Fruit fly (Drosophila melanogaster) whole organism, embryonic: ENCODE results near the gene PNKP.

ENCODE experiments used
- Asciz ChIP-seq: fragments of 200-800 bp; sonication (Bioruptor generic); optimal IDR thresholded peaks from 2 replicates; lab custom pipeline; 2017; ENCODE audit warnings: missing biosample characterization, mild to moderate bottlenecking, missing genetic modification characterization, missing genetic modification reagents
- Awh ChIP-seq: fragments of 200-800 bp; sonication (Bioruptor generic); IDR thresholded peaks from 2 replicates; pipeline ENCODE4, ENCODE4 v1.3.6; 2022; ENCODE audit warnings: missing biosample characterization, missing genetic modification characterization
- B-H1 ChIP-seq: fragments of 200-800 bp; sonication (Bioruptor generic); IDR thresholded peaks from 3 replicates; pipeline ENCODE4 v1.3.6; 2022; ENCODE audit warnings: missing biosample characterization, missing genetic modification characterization
- BEAF-32 ChIP-seq: fragments of 200-800 bp; sonication (Bioruptor generic); optimal IDR thresholded peaks from 3 replicates; lab custom pipeline; 2017; ENCODE audit warnings: missing biosample characterization, missing genetic modification characterization, mild to moderate bottlenecking, moderate library complexity, missing genetic modification reagents
- CG1024 ChIP-seq: fragments of 200-800 bp; sonication (Bioruptor generic); IDR thresholded peaks from 2 replicates; pipeline ENCODE4 v1.3.6; 2022; ENCODE audit warnings: missing biosample characterization, missing genetic modification characterization
- CG10959 ChIP-seq: fragments of 200-800 bp; sonication (Bioruptor generic); IDR thresholded peaks from 2 replicates; pipeline ENCODE4 v1.3.6; 2022; ENCODE audit warnings: missing biosample characterization, missing genetic modification characterization
- CG11696 ChIP-seq: fragments of 200-800 bp; sonication (Bioruptor generic); IDR thresholded peaks from 2 replicates; pipeline ENCODE4 v1.3.6; 2022; ENCODE audit warnings: missing biosample characterization, missing genetic modification characterization
- CG12744 ChIP-seq: fragments of 200-800 bp; sonication (Bioruptor generic); optimal IDR thresholded peaks from 2 replicates; lab custom pipeline; 2016; ENCODE audit warnings: missing biosample characterization, missing genetic modification characterization
- CG12942 ChIP-seq: fragments of 200-800 bp; sonication (Bioruptor generic); optimal IDR thresholded peaks from 3 replicates; lab custom pipeline; 2016; ENCODE audit warnings: missing biosample characterization, missing genetic modification characterization
- CG13624 ChIP-seq: fragments of 200-800 bp; sonication (Bioruptor generic); optimal IDR thresholded peaks from 2 replicates; lab custom pipeline; 2016; ENCODE audit warnings: missing biosample characterization, missing genetic modification characterization
- CG17385 ChIP-seq: fragments of 200-800 bp; sonication (Bioruptor generic); optimal IDR thresholded peaks from 3 replicates; lab custom pipeline; 2018; ENCODE audit warnings: missing biosample characterization, mild to moderate bottlenecking, missing genetic modification characterization
- CG18262 ChIP-seq: fragments of 200-800 bp; optimal IDR thresholded peaks from 3 replicates; lab custom pipeline; 2019; ENCODE audit warnings: missing biosample characterization, mild to moderate bottlenecking, missing genetic modification characterization, moderate library complexity
- CG1832 ChIP-seq: fragments of 200-800 bp; sonication (Bioruptor generic); optimal IDR thresholded peaks from 2 replicates; lab custom pipeline; 2017; ENCODE audit warnings: missing biosample characterization, mild to moderate bottlenecking, missing genetic modification characterization, inconsistent platforms
- CG3065 ChIP-seq: fragments of 200-800 bp; sonication (Bioruptor generic); optimal IDR thresholded peaks from 2 replicates; lab custom pipeline; 2016; ENCODE audit warnings: missing biosample characterization, missing genetic modification characterization
- CG32532 ChIP-seq: fragments of 200-800 bp; sonication (Bioruptor generic); IDR thresholded peaks from 2 replicates; pipeline ENCODE4 v1.3.6; 2022; ENCODE audit warnings: missing biosample characterization, missing genetic modification characterization
- CG32767 ChIP-seq: fragments of 200-800 bp; sonication (Bioruptor generic); IDR thresholded peaks from 2 replicates; pipeline ENCODE4 v1.3.6; 2022; ENCODE audit warnings: missing biosample characterization, missing genetic modification characterization
- CG3838 ChIP-seq: fragments of 200-800 bp; sonication (Bioruptor generic); optimal IDR thresholded peaks from 3 replicates; lab custom pipeline; 2016; ENCODE audit warnings: missing biosample characterization, missing genetic modification characterization
- CG4404 ChIP-seq: fragments of 200-800 bp; sonication (Bioruptor generic); IDR thresholded peaks from 2 replicates; pipeline ENCODE4 v1.3.6; 2022; ENCODE audit warnings: missing biosample characterization, missing genetic modification characterization
- CG6689 ChIP-seq: fragments of 200-800 bp; sonication (Bioruptor generic); IDR thresholded peaks from 2 replicates; pipeline ENCODE4 v1.3.6; 2022; ENCODE audit warnings: missing biosample characterization, missing genetic modification characterization
- CG6791 ChIP-seq: fragments of 200-800 bp; sonication (Bioruptor generic); IDR thresholded peaks from 3 replicates; pipeline ENCODE4 v1.3.6; 2022; ENCODE audit warnings: missing biosample characterization, missing genetic modification characterization; ENCODE audit not compliant: partially characterized antibody
- CG6854 ChIP-seq: fragments of 200-800 bp; sonication (Bioruptor generic); optimal IDR thresholded peaks from 3 replicates; lab custom pipeline; 2017; ENCODE audit warnings: missing biosample characterization, mild to moderate bottlenecking, missing genetic modification characterization
- CoRest ChIP-seq: fragments of 200-800 bp; sonication (Bioruptor generic); optimal IDR thresholded peaks from 3 replicates; lab custom pipeline; 2018; ENCODE audit warnings: missing biosample characterization, mild to moderate bottlenecking, missing genetic modification characterization, moderate library complexity
- Dbx ChIP-seq: fragments of 200-800 bp; sonication (Bioruptor generic); IDR thresholded peaks from 3 replicates; pipeline ENCODE4 v1.3.6; 2022; ENCODE audit warnings: missing biosample characterization, missing genetic modification characterization
- Dll ChIP-seq: fragments of 200-800 bp; sonication (Bioruptor generic); IDR thresholded peaks from 4 replicates; pipeline ENCODE4 v1.3.6; 2022; ENCODE audit warnings: missing biosample characterization, missing genetic modification characterization; ENCODE audit not compliant: partially characterized antibody
- Doc3 ChIP-seq: fragments of 200-800 bp; sonication (Bioruptor generic); IDR thresholded peaks from 3 replicates; pipeline ENCODE4 v1.3.6; 2022; ENCODE audit warnings: missing biosample characterization, missing genetic modification characterization; ENCODE audit not compliant: partially characterized antibody
- HLH54F ChIP-seq: fragments of 200-800 bp; sonication (Bioruptor generic); optimal IDR thresholded peaks from 3 replicates; lab custom pipeline; 2016; ENCODE audit warnings: missing biosample characterization, missing genetic modification characterization
- Hand ChIP-seq: fragments of 200-800 bp; sonication (Bioruptor generic); optimal IDR thresholded peaks from 2 replicates; lab custom pipeline; 2017; ENCODE audit warnings: mild to moderate bottlenecking, missing biosample characterization, missing genetic modification reagents, missing genetic modification characterization
- MBD-R2 ChIP-seq: fragments of 200-800 bp; sonication (Bioruptor generic); IDR thresholded peaks from 2 replicates; pipeline ENCODE4 v1.3.6; 2022; ENCODE audit warnings: missing biosample characterization, missing genetic modification characterization
- Mad ChIP-seq: fragments of 200-800 bp; sonication (Bioruptor generic); optimal IDR thresholded peaks from 2 replicates; lab custom pipeline; 2016; ENCODE audit warnings: missing biosample characterization, missing genetic modification characterization
- Neu2 ChIP-seq: fragments of 200-800 bp; sonication (Bioruptor generic); optimal IDR thresholded peaks from 3 replicates; lab custom pipeline; 2016; ENCODE audit warnings: missing biosample characterization, missing genetic modification characterization, borderline replicate concordance
- Poxn ChIP-seq: fragments of 200-800 bp; sonication (Bioruptor generic); IDR thresholded peaks from 2 replicates; pipeline ENCODE4 v1.3.6; 2022; ENCODE audit warnings: missing biosample characterization, missing genetic modification characterization
- Rfx ChIP-seq: fragments of 200-800 bp; sonication (Bioruptor generic); IDR thresholded peaks from 2 replicates; pipeline ENCODE4 v1.3.6; 2022; ENCODE audit warnings: missing biosample characterization, missing genetic modification characterization
- ci ChIP-seq: fragments of 200-800 bp; sonication (Bioruptor generic); IDR thresholded peaks from 3 replicates; pipeline ENCODE4 v1.3.6; 2022; ENCODE audit warnings: missing biosample characterization, missing genetic modification characterization
- dysf ChIP-seq: fragments of 200-800 bp; sonication (Bioruptor generic); IDR thresholded peaks from 3 replicates; pipeline ENCODE4 v1.3.6; 2022; ENCODE audit warnings: missing biosample characterization, missing genetic modification characterization
- en ChIP-seq: fragments of 200-800 bp; sonication (Bioruptor generic); optimal IDR thresholded peaks from 2 replicates; lab custom pipeline; 2016; ENCODE audit warnings: missing biosample characterization, missing genetic modification characterization
- gce ChIP-seq: fragments of 200-800 bp; sonication (Bioruptor generic); IDR thresholded peaks from 3 replicates; pipeline ENCODE4 v1.3.6; 2022; ENCODE audit warnings: missing biosample characterization, missing genetic modification characterization
- h ChIP-seq: fragments of >200 bp; optimal IDR thresholded peaks from 2 replicates; lab custom pipeline; 2017
- kay ChIP-seq: fragments of 200-800 bp; sonication (Bioruptor generic); optimal IDR thresholded peaks from 2 replicates; lab custom pipeline; 2016; ENCODE audit warnings: missing biosample characterization, missing genetic modification characterization
- knrl ChIP-seq: fragments of 200-800 bp; sonication (Bioruptor generic); IDR thresholded peaks from 3 replicates; pipeline ENCODE4 v1.3.6; 2022; ENCODE audit warnings: missing biosample characterization, missing genetic modification characterization; ENCODE audit not compliant: partially characterized antibody
- pan ChIP-seq, 4 experiments: fragments of >200 bp in 3 of 4; fragments of 200-800 bp in 1 of 4; sonication (Bioruptor generic) in 1 of 4; optimal IDR thresholded peaks in 3 of 4; IDR thresholded peaks in 1 of 4; 2 replicates each; pipeline versions ENCODE4 v1.3.6 to Lab custom; 2017 to 2022; ENCODE audit warnings: missing biosample characterization in 2 of 4, missing genetic modification characterization in 2 of 4, mixed read lengths in 1 of 4
- pho ChIP-seq: fragments of 200-800 bp; sonication (Bioruptor generic); optimal IDR thresholded peaks from 2 replicates; lab custom pipeline; 2016; ENCODE audit warnings: missing biosample characterization, missing genetic modification characterization
- phol ChIP-seq: fragments of 200-800 bp; sonication (Bioruptor generic); optimal IDR thresholded peaks from 3 replicates; lab custom pipeline; 2018; ENCODE audit warnings: missing biosample characterization, mild to moderate bottlenecking, missing genetic modification characterization, moderate library complexity
- pnt ChIP-seq: fragments of 200-800 bp; sonication (Bioruptor generic); optimal IDR thresholded peaks from 3 replicates; lab custom pipeline; 2016; ENCODE audit warnings: missing biosample characterization, missing genetic modification characterization
- sd ChIP-seq: fragments of 200-800 bp; sonication (Bioruptor generic); optimal IDR thresholded peaks from 3 replicates; lab custom pipeline; 2018; ENCODE audit warnings: missing biosample characterization, mild to moderate bottlenecking, missing genetic modification characterization, moderate library complexity
- sens-2 ChIP-seq: fragments of 200-800 bp; sonication (Bioruptor generic); IDR thresholded peaks from 2 replicates; pipeline ENCODE4 v1.3.6; 2022; ENCODE audit warnings: missing biosample characterization, missing genetic modification characterization
- sima ChIP-seq: fragments of 200-800 bp; sonication (Bioruptor generic); optimal IDR thresholded peaks from 2 replicates; lab custom pipeline; 2016; ENCODE audit warnings: missing biosample characterization, missing genetic modification characterization
- trh ChIP-seq: fragments of 200-800 bp; sonication (Bioruptor generic); optimal IDR thresholded peaks from 2 replicates; lab custom pipeline; 2016; ENCODE audit warnings: missing biosample characterization, missing genetic modification characterization
- ttk ChIP-seq: fragments of 200-800 bp; sonication (Bioruptor generic); IDR thresholded peaks from 2 replicates; pipeline ENCODE4 v2.1.2; 2022; ENCODE audit warnings: missing biosample characterization, missing genetic modification characterization
- wdn ChIP-seq: fragments of 200-800 bp; sonication (Bioruptor generic); IDR thresholded peaks from 2 replicates; pipeline ENCODE4 v1.3.6; 2022; ENCODE audit warnings: missing biosample characterization, missing genetic modification characterization
- zen ChIP-seq: fragments of 200-800 bp; sonication (Bioruptor generic); optimal IDR thresholded peaks from 3 replicates; lab custom pipeline; 2018; ENCODE audit warnings: missing biosample characterization, mild to moderate bottlenecking, missing genetic modification characterization, moderate library complexity
- zfh1 ChIP-seq: fragments of 200-800 bp; sonication (Bioruptor generic); IDR thresholded peaks from 3 replicates; pipeline ENCODE4 v1.3.6; 2022; ENCODE audit warnings: missing biosample characterization, missing genetic modification characterization

Gene PNKP

dm6 chr3R:8349449-8350115 lies 6.3 kb upstream of the PNKP start, which contains the start of gene Atg13 (continued):
- TF ChIP-seq phol (tag; lab: Kevin White, UChicago): peak; percentile 54
- TF ChIP-seq Neu2 (GFP tag; lab: Kevin White, UChicago): no peak
- no peak for TF ChIP-seq sd
- no peak for TF ChIP-seq CG32532 (GFP tag; lab: Robert Waterston, UW)
- TF ChIP-seq pho: peak; percentile 27
- TF ChIP-seq CG1024 (GFP tag; lab: Robert Waterston, UW): peak; percentile 55; the same call in 1 of the 2 replicates
- peak; percentile 92 for TF ChIP-seq BEAF-32 (GFP tag; lab: Kevin White, UChicago)
- TF ChIP-seq CG3065 (GFP tag; lab: Kevin White, UChicago): peak; percentile 0
- TF ChIP-seq Poxn (GFP tag; lab: Robert Waterston, UW): no peak
- TF ChIP-seq Dll (GFP tag; lab: Robert Waterston, UW): peak; percentile 69
- TF ChIP-seq ci (GFP tag; lab: Robert Waterston, UW): peak; percentile 39; the same call in 1 of the 3 replicates
- no peak for TF ChIP-seq Dbx (GFP tag; lab: Robert Waterston, UW)
- TF ChIP-seq B-H1: no peak
- TF ChIP-seq pnt (GFP tag; lab: Kevin White, UChicago): no peak
- TF ChIP-seq sima (GFP tag; lab: Kevin White, UChicago): no peak
- no peak for TF ChIP-seq Hand (GFP tag; lab: Kevin White, UChicago)
- peak; percentile 73 for TF ChIP-seq knrl
- TF ChIP-seq Mad (GFP tag; lab: Kevin White, UChicago): peak; percentile 30
- no peak for TF ChIP-seq CG4404 (GFP tag; lab: Robert Waterston, UW)
- peak; percentile 42; the same call in 1 of the 3 replicates for TF ChIP-seq Doc3 (GFP tag; lab: Robert Waterston, UW)
- TF ChIP-seq wdn (GFP tag; lab: Robert Waterston, UW): no peak
- no peak for TF ChIP-seq CG13624
- peak; percentile 36 for TF ChIP-seq zen (tag; lab: Kevin White, UChicago)
- TF ChIP-seq CG10959: no peak
- TF ChIP-seq CG17385 (GFP tag; lab: Kevin White, UChicago): no peak
- TF ChIP-seq CG6791 (GFP tag; lab: Robert Waterston, UW): peak; percentile 91
- TF ChIP-seq gce (GFP tag; lab: Robert Waterston, UW): no peak
- peak; percentile 70 for TF ChIP-seq CoRest (tag; lab: Kevin White, UChicago)
- TF ChIP-seq CG12744 (GFP tag; lab: Kevin White, UChicago): no peak
- TF ChIP-seq en: no peak
- TF ChIP-seq kay (GFP tag; lab: Kevin White, UChicago): no peak
- peak; percentile 27; the same call in 1 of the 2 replicates for TF ChIP-seq MBD-R2 (GFP tag; lab: Robert Waterston, UW)
- peak; percentile 27; the same call in 1 of the 3 replicates for TF ChIP-seq dysf (GFP tag; lab: Robert Waterston, UW)
- no peak for TF ChIP-seq CG12942 (GFP tag; lab: Kevin White, UChicago)
- no peak for TF ChIP-seq pan (optimal IDR thresholded peaks at IDR 0.05; lab: Kevin White, UChicago)
- TF ChIP-seq pan (GFP tag; optimal IDR thresholded peaks at IDR 0.05 in 1 of 2, IDR thresholded peaks at IDR 0.05 in 1 of 2): no peak
- no peak for TF ChIP-seq CG1832 (GFP tag; lab: Kevin White, UChicago)
- no peak for TF ChIP-seq h (lab: Kevin White, UChicago)
- no peak for TF ChIP-seq CG3838
- TF ChIP-seq CG11696 (GFP tag; lab: Robert Waterston, UW): no peak
- peak; percentile 30 for TF ChIP-seq CG18262 (tag; lab: Kevin White, UChicago)
- no peak for TF ChIP-seq sens-2
- TF ChIP-seq Asciz (GFP tag; lab: Kevin White, UChicago): no peak
- TF ChIP-seq Rfx: peak; percentile 37
- no peak for TF ChIP-seq trh (GFP tag; lab: Kevin White, UChicago)
- TF ChIP-seq CG32767: no peak
- no peak for TF ChIP-seq CG6689 (GFP tag; lab: Robert Waterston, UW)
- TF ChIP-seq HLH54F (GFP tag; lab: Kevin White, UChicago): peak; percentile 15
- TF ChIP-seq Awh: no peak
- no peak for TF ChIP-seq zfh1 (GFP tag; lab: Robert Waterston, UW)
- no peak for TF ChIP-seq ttk (GFP tag; lab: Robert Waterston, UW)
- no peak for TF ChIP-seq CG6854 (GFP tag; lab: Kevin White, UChicago)
